Fruit fly (Drosophila melanogaster): Measurements from ENCODE around the gene CG18404.

Gene CG18404

DNA sequence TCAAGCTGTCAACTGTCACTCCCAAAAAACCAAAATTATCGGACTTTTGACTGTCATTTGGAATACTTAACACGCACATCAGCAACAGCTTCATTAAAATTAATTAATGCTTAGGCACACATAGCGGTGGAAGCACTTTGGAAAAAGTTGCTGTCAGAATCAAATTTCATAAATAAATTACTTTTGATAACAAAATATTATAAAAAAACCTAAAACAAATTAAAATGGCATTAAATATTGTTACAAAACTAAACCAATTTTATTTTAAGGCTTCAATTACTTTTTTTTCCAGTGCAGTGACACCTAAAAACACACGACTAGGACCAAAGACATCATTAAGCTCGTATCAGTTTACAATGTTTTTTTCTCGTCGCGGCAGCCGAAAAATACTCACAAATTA is 3.3 kb downstream of the CG18404 start (continued):
- TF ChIP-seq knrl (GFP tag; IDR thresholded peaks at IDR 0.05; ENCODE audit: partially characterized antibody), result no peak
- no peak for TF ChIP-seq CG42726 (GFP tag; IDR thresholded peaks at IDR 0.05; ENCODE audit: partially characterized antibody)
- no peak for TF ChIP-seq HLHmδ (GFP tag; optimal IDR thresholded peaks at IDR 0.05)
- no peak for TF ChIP-seq Elba2 (GFP tag; optimal IDR thresholded peaks at IDR 0.05)
- TF ChIP-seq yki (optimal IDR thresholded peaks at IDR 0.05), result no peak
- TF ChIP-seq CG32532 (GFP tag; IDR thresholded peaks at IDR 0.05), result no peak
- TF ChIP-seq CG16779 (GFP tag; IDR thresholded peaks at IDR 0.05), result no peak
- no peak for TF ChIP-seq CG13123 (GFP tag; optimal IDR thresholded peaks at IDR 0.05)
- no peak for TF ChIP-seq Hmx (GFP tag; optimal IDR thresholded peaks at IDR 0.05)
- no peak for TF ChIP-seq CG1602 (GFP tag; optimal IDR thresholded peaks at IDR 0.05)
- peak; percentile 16 for TF ChIP-seq CG11504 (tag; optimal IDR thresholded peaks at IDR 0.05)
- TF ChIP-seq E2f2 (GFP tag; IDR thresholded peaks at IDR 0.05), result no peak
- peak; percentile 34; the same call in 1 of the 2 replicates for TF ChIP-seq vvl (GFP tag; IDR thresholded peaks at IDR 0.05)
- no peak for TF ChIP-seq scrt (GFP tag; optimal IDR thresholded peaks at IDR 0.05)
- no peak for TF ChIP-seq Hr51 (GFP tag; optimal IDR thresholded peaks at IDR 0.05)
- no peak for TF ChIP-seq bbx (GFP tag; IDR thresholded peaks at IDR 0.05; ENCODE audit: partially characterized antibody)
- TF ChIP-seq TFAM (GFP tag; optimal IDR thresholded peaks at IDR 0.05), result no peak
- 0 out of 2 replicates have a peak, but pooled peaks have one; percentile 23 for TF ChIP-seq Xrp1 (GFP tag; IDR thresholded peaks at IDR 0.05)
- 0 out of 3 replicates have a peak, but pooled peaks have one; percentile 21 for TF ChIP-seq ci (GFP tag; IDR thresholded peaks at IDR 0.05)
- TF ChIP-seq run (tag; optimal IDR thresholded peaks at IDR 0.05), result no peak

dm6 chr3R:30257588-30257987 is 4.6 kb downstream of the CG18404 start:
- TF ChIP-seq Xrp1 (GFP tag; IDR thresholded peaks at IDR 0.05) (peak; percentile 24; the same call in 1 of the 2 replicates), corto (GFP tag; optimal IDR thresholded peaks at IDR 0.05) (peak; percentile 62), gem (tag; optimal IDR thresholded peaks at IDR 0.05) (peak; percentile 30), CG11695 (GFP tag; IDR thresholded peaks at IDR 0.05) (no peak), CG1603 (tag; optimal IDR thresholded peaks at IDR 0.05) (peak; percentile 13), lbe (GFP tag; optimal IDR thresholded peaks at IDR 0.05) (peak; percentile 93), Blimp-1 (GFP tag; optimal IDR thresholded peaks at IDR 0.05) (peak; percentile 6), sens (GFP tag) (peak; percentile 42), Sox102F (GFP tag; optimal IDR thresholded peaks at IDR 0.05) (peak; percentile 28), Med (GFP tag) (peak; percentile 34), bsh (GFP tag; optimal IDR thresholded peaks at IDR 0.05) (peak in 1 of 2 experiments; percentile 20), CG31441 (GFP tag; IDR thresholded peaks at IDR 0.05) (0 out of 2 replicates have a peak, but pooled peaks have one; percentile 24), CG11456 (GFP tag; IDR thresholded peaks at IDR 0.05) (no peak), nom (GFP tag; optimal IDR thresholded peaks at IDR 0.05) (peak; percentile 40), CG9876 (GFP tag; optimal IDR thresholded peaks at IDR 0.05) (no peak), dmrt99B (tag; optimal IDR thresholded peaks at IDR 0.05) (peak; percentile 9), Ets65A (GFP tag) (no peak), HLHmδ (GFP tag; optimal IDR thresholded peaks at IDR 0.05) (no peak), Drgx (GFP tag; IDR thresholded peaks at IDR 0.05) (peak; percentile 28; the same call in 1 of the 2 replicates), ap (GFP tag; IDR thresholded peaks at IDR 0.05) (0 out of 2 replicates have a peak, but pooled peaks have one; percentile 4)

Data from whole organism, embryonic.